Worm (Caenorhabditis elegans): Measurements from ENCODE around the gene kin-18.

- TF ChIP-seq rnt-1 (tag; optimal IDR thresholded peaks at IDR 0.05) (no peak), nfya-1 (tag; optimal IDR thresholded peaks at IDR 0.05) (no peak), pat-9 (tag; optimal IDR thresholded peaks at IDR 0.05) (no peak), ahr-1 (tag; optimal IDR thresholded peaks at IDR 0.05) (no peak), ceh-19 (GFP tag; optimal IDR thresholded peaks at IDR 0.05) (no peak), dmd-4 (tag; optimal IDR thresholded peaks at IDR 0.05; ENCODE audit: borderline replicate concordance) (no peak), zip-5 (tag; optimal IDR thresholded peaks at IDR 0.05) (no peak), lin-11 (tag; optimal IDR thresholded peaks at IDR 0.05) (no peak), che-1 (tag; optimal IDR thresholded peaks at IDR 0.05) (no peak), ama-1 (optimal IDR thresholded peaks at IDR 0.05) (no peak), dve-1 (tag; optimal IDR thresholded peaks at IDR 0.05) (no peak), sox-4 (tag; optimal IDR thresholded peaks at IDR 0.05) (no peak), pqm-1 (tag; optimal IDR thresholded peaks at IDR 0.05) (no peak), unc-3 (GFP tag; conservative IDR thresholded peaks at IDR 0.05) (no peak), unc-3 (tag; optimal IDR thresholded peaks at IDR 0.05) (no peak)
Measured at ce11 chrIII:6145896-6146295, 27.5 kb downstream of the kin-18 start, which contains the start of gene Y42G9A.3.
